Fruit fly (Drosophila melanogaster) whole organism, embryonic: Measurements from ENCODE around the gene CG31886.

Source experiments
- ATbp ChIP-seq: fragments of 200-800 bp; sonication (Bioruptor generic); optimal IDR thresholded peaks from 2 replicates; lab custom pipeline; 2017; ENCODE audit warnings: missing biosample characterization, mild to moderate bottlenecking, missing genetic modification characterization, missing genetic modification reagents
- Asciz ChIP-seq: fragments of 200-800 bp; sonication (Bioruptor generic); optimal IDR thresholded peaks from 2 replicates; lab custom pipeline; 2017; ENCODE audit warnings: missing biosample characterization, mild to moderate bottlenecking, missing genetic modification characterization, missing genetic modification reagents
- CG10565 ChIP-seq: fragments of 200-800 bp; sonication (Bioruptor generic); optimal IDR thresholded peaks from 3 replicates; lab custom pipeline; 2016; ENCODE audit warnings: missing biosample characterization, mild to moderate bottlenecking, missing genetic modification characterization
- CG10654 ChIP-seq: fragments of 200-800 bp; sonication (Bioruptor generic); optimal IDR thresholded peaks from 2 replicates; lab custom pipeline; 2016; ENCODE audit warnings: missing biosample characterization, missing genetic modification characterization
- CG13775 ChIP-seq: fragments of 200-800 bp; sonication (Bioruptor generic); optimal IDR thresholded peaks from 3 replicates; lab custom pipeline; 2017; ENCODE audit warnings: missing biosample characterization, mild to moderate bottlenecking, missing genetic modification characterization
- CG14014 ChIP-seq: fragments of 200-800 bp; sonication (Bioruptor generic); IDR thresholded peaks from 2 replicates; pipeline ENCODE4 v1.3.6; 2022; ENCODE audit warnings: missing biosample characterization, missing genetic modification characterization
- CG14965 ChIP-seq: fragments of 200-800 bp; sonication (Bioruptor generic); optimal IDR thresholded peaks from 2 replicates; lab custom pipeline; 2016; ENCODE audit warnings: missing biosample characterization, missing genetic modification characterization, borderline replicate concordance
- CG1529 ChIP-seq: fragments of 200-800 bp; sonication (Bioruptor generic); optimal IDR thresholded peaks from 3 replicates; lab custom pipeline; 2018; ENCODE audit warnings: missing biosample characterization, missing genetic modification characterization
- CG15514 ChIP-seq: fragments of 200-800 bp; sonication (Bioruptor generic); optimal IDR thresholded peaks from 3 replicates; lab custom pipeline; 2017; ENCODE audit warnings: missing biosample characterization, missing genetic modification characterization, mild to moderate bottlenecking, moderate library complexity, missing genetic modification reagents
- CG17612 ChIP-seq: fragments of 200-800 bp; sonication (Bioruptor generic); IDR thresholded peaks from 2 replicates; pipeline ENCODE4 v1.3.6; 2022; ENCODE audit warnings: missing biosample characterization, missing genetic modification characterization
- CG17912 ChIP-seq: fragments of 200-800 bp; sonication (Bioruptor generic); optimal IDR thresholded peaks from 2 replicates; lab custom pipeline; 2018; ENCODE audit warnings: missing biosample characterization, mild to moderate bottlenecking, missing genetic modification characterization
- CG3163 ChIP-seq: fragments of 200-800 bp; sonication (Bioruptor generic); optimal IDR thresholded peaks from 3 replicates; lab custom pipeline; 2016; ENCODE audit warnings: missing biosample characterization, missing genetic modification characterization
- CG34224 ChIP-seq: fragments of 200-800 bp; sonication (Bioruptor generic); IDR thresholded peaks from 3 replicates; pipeline ENCODE4 v1.3.6; 2022; ENCODE audit warnings: missing biosample characterization, missing genetic modification characterization; ENCODE audit not compliant: partially characterized antibody
- CG3838 ChIP-seq: fragments of 200-800 bp; sonication (Bioruptor generic); optimal IDR thresholded peaks from 3 replicates; lab custom pipeline; 2016; ENCODE audit warnings: missing biosample characterization, missing genetic modification characterization
- CG43689 ChIP-seq: fragments of 200-800 bp; sonication (Bioruptor generic); IDR thresholded peaks from 2 replicates; pipeline ENCODE4 v1.3.6; 2022; ENCODE audit warnings: missing biosample characterization, missing genetic modification characterization
- CG4404 ChIP-seq: fragments of 200-800 bp; sonication (Bioruptor generic); IDR thresholded peaks from 2 replicates; pipeline ENCODE4 v1.3.6; 2022; ENCODE audit warnings: missing biosample characterization, missing genetic modification characterization
- CG4617 ChIP-seq: fragments of 200-800 bp; sonication (Bioruptor generic); optimal IDR thresholded peaks from 3 replicates; lab custom pipeline; 2016; ENCODE audit warnings: missing biosample characterization, missing genetic modification characterization, borderline replicate concordance
- CG4707 ChIP-seq: fragments of 200-800 bp; sonication (Bioruptor generic); optimal IDR thresholded peaks from 2 replicates; lab custom pipeline; 2018; ENCODE audit warnings: missing biosample characterization, mild to moderate bottlenecking, missing genetic modification characterization, moderate library complexity
- CG5245 ChIP-seq: fragments of 200-800 bp; sonication (Bioruptor generic); optimal IDR thresholded peaks from 3 replicates; lab custom pipeline; 2016; ENCODE audit warnings: missing biosample characterization, missing genetic modification characterization
- CG6813 ChIP-seq: fragments of 200-800 bp; sonication (Bioruptor generic); optimal IDR thresholded peaks from 2 replicates; lab custom pipeline; 2017; ENCODE audit warnings: missing biosample characterization, missing genetic modification characterization, mild to moderate bottlenecking, moderate library complexity, missing genetic modification reagents
- CG9876 ChIP-seq: fragments of 200-800 bp; sonication (Bioruptor generic); optimal IDR thresholded peaks from 2 replicates; lab custom pipeline; 2016; ENCODE audit warnings: missing biosample characterization, missing genetic modification characterization
- Dfd ChIP-seq, 2 experiments: fragments of >200 bp; optimal IDR thresholded peaks; 2 replicates each; lab custom pipeline; 2017; ENCODE audit warnings: missing biosample characterization in 2 of 2, missing genetic modification characterization in 2 of 2
- Doc2 ChIP-seq: fragments of 200-800 bp; sonication (Bioruptor generic); IDR thresholded peaks from 2 replicates; pipeline ENCODE4 v1.3.6; 2022; ENCODE audit warnings: missing biosample characterization, missing genetic modification characterization
- E2f2 ChIP-seq: fragments of 200-800 bp; sonication (Bioruptor generic); IDR thresholded peaks from 2 replicates; pipeline ENCODE4 v1.3.6; 2022; ENCODE audit warnings: missing biosample characterization, missing genetic modification characterization
- Eip74EF ChIP-seq, 2 experiments: fragments of 200-800 bp in 1 of 2; fragments of >200 bp in 1 of 2; sonication (Bioruptor generic) in 1 of 2; optimal IDR thresholded peaks; 2 replicates each; lab custom pipeline; 2017 to 2019; ENCODE audit warnings: missing biosample characterization in 2 of 2, missing genetic modification characterization in 2 of 2, mild to moderate bottlenecking in 1 of 2, moderate library complexity in 1 of 2
- HLHmδ ChIP-seq: fragments of 200-800 bp; sonication (Bioruptor generic); optimal IDR thresholded peaks from 2 replicates; lab custom pipeline; 2018; ENCODE audit warnings: missing biosample characterization, mild to moderate bottlenecking, missing genetic modification characterization, moderate library complexity
- Hr3 ChIP-seq: fragments of 200-800 bp; sonication (Bioruptor generic); optimal IDR thresholded peaks from 3 replicates; lab custom pipeline; 2016; ENCODE audit warnings: missing biosample characterization, missing genetic modification characterization
- Lim3 ChIP-seq: fragments of 200-800 bp; sonication (Bioruptor generic); IDR thresholded peaks from 2 replicates; pipeline ENCODE4 v1.3.6; 2022; ENCODE audit warnings: missing biosample characterization, missing genetic modification characterization
- Opbp ChIP-seq: fragments of 200-800 bp; sonication (Bioruptor generic); IDR thresholded peaks from 3 replicates; pipeline ENCODE4 v1.3.6; 2022; ENCODE audit warnings: missing biosample characterization, missing genetic modification characterization; ENCODE audit not compliant: partially characterized antibody
- abd-A ChIP-seq: fragments of 200-800 bp; sonication (Bioruptor generic); optimal IDR thresholded peaks from 3 replicates; lab custom pipeline; 2019; ENCODE audit warnings: missing biosample characterization, mild to moderate bottlenecking, missing genetic modification characterization, moderate library complexity
- ap ChIP-seq: fragments of 200-800 bp; sonication (Bioruptor generic); IDR thresholded peaks from 2 replicates; pipeline ENCODE4 v1.3.6; 2022; ENCODE audit warnings: missing biosample characterization, missing genetic modification characterization
- ase ChIP-seq: fragments of 200-800 bp; sonication (Bioruptor generic); IDR thresholded peaks from 3 replicates; pipeline ENCODE4 v1.3.6; 2022; ENCODE audit warnings: missing biosample characterization, missing genetic modification characterization
- chn ChIP-seq: fragments of 200-800 bp; sonication (Bioruptor generic); optimal IDR thresholded peaks from 2 replicates; lab custom pipeline; 2016; ENCODE audit warnings: missing biosample characterization, missing genetic modification characterization
- dimm ChIP-seq: fragments of 200-800 bp; sonication (Bioruptor generic); IDR thresholded peaks from 2 replicates; pipeline ENCODE4 v1.3.6; 2022; ENCODE audit warnings: missing biosample characterization, missing genetic modification characterization
- dysf ChIP-seq: fragments of 200-800 bp; sonication (Bioruptor generic); IDR thresholded peaks from 3 replicates; pipeline ENCODE4 v1.3.6; 2022; ENCODE audit warnings: missing biosample characterization, missing genetic modification characterization
- ems ChIP-seq: fragments of 200-800 bp; sonication (Bioruptor generic); optimal IDR thresholded peaks from 3 replicates; lab custom pipeline; 2016; ENCODE audit warnings: missing biosample characterization, missing genetic modification characterization
- hb ChIP-seq: fragments of 200-800 bp; sonication (Bioruptor generic); IDR thresholded peaks from 3 replicates; pipeline ENCODE4 v1.3.6; 2022; ENCODE audit warnings: missing biosample characterization, missing genetic modification characterization; ENCODE audit not compliant: partially characterized antibody
- hth ChIP-seq: fragments of >200 bp; optimal IDR thresholded peaks from 2 replicates; lab custom pipeline; 2017; ENCODE audit warnings: inconsistent platforms
- jing ChIP-seq: fragments of 200-800 bp; sonication (Bioruptor generic); optimal IDR thresholded peaks from 2 replicates; lab custom pipeline; 2018; ENCODE audit warnings: missing biosample characterization, mild to moderate bottlenecking, missing genetic modification characterization
- odd ChIP-seq: fragments of 200-800 bp; sonication (Bioruptor generic); optimal IDR thresholded peaks from 2 replicates; lab custom pipeline; 2017; ENCODE audit warnings: missing biosample characterization, mild to moderate bottlenecking, missing genetic modification characterization
- onecut ChIP-seq: fragments of 200-800 bp; sonication (Bioruptor generic); IDR thresholded peaks from 2 replicates; pipeline ENCODE4 v1.3.6; 2022; ENCODE audit warnings: missing biosample characterization, missing genetic modification characterization
- pum ChIP-seq: fragments of 200-800 bp; sonication (Bioruptor generic); optimal IDR thresholded peaks from 2 replicates; lab custom pipeline; 2016; ENCODE audit warnings: missing biosample characterization, missing genetic modification characterization
- run ChIP-seq: fragments of 200-800 bp; sonication (Bioruptor generic); optimal IDR thresholded peaks from 3 replicates; lab custom pipeline; 2018; ENCODE audit warnings: missing biosample characterization, mild to moderate bottlenecking, missing genetic modification characterization
- sd ChIP-seq: fragments of 200-800 bp; sonication (Bioruptor generic); optimal IDR thresholded peaks from 3 replicates; lab custom pipeline; 2018; ENCODE audit warnings: missing biosample characterization, mild to moderate bottlenecking, missing genetic modification characterization, moderate library complexity
- seq ChIP-seq: fragments of 200-800 bp; sonication (Bioruptor generic); IDR thresholded peaks from 2 replicates; pipeline ENCODE4 v1.3.6; 2022; ENCODE audit warnings: missing biosample characterization, missing genetic modification characterization
- slbo ChIP-seq: fragments of 200-800 bp; sonication (Bioruptor generic); IDR thresholded peaks from 2 replicates; pipeline ENCODE4 v1.3.6; 2022; ENCODE audit warnings: missing biosample characterization, missing genetic modification characterization
- tll ChIP-seq, 2 experiments: fragments of 200-800 bp in 1 of 2; fragments of >200 bp in 1 of 2; sonication (Bioruptor generic) in 1 of 2; optimal IDR thresholded peaks; 2 replicates each; lab custom pipeline; 2017 to 2019; ENCODE audit warnings: missing biosample characterization in 2 of 2, missing genetic modification characterization in 2 of 2, mild to moderate bottlenecking in 1 of 2, moderate library complexity in 1 of 2
- trem ChIP-seq: fragments of 200-800 bp; optimal IDR thresholded peaks from 3 replicates; lab custom pipeline; 2019; ENCODE audit warnings: missing biosample characterization, mild to moderate bottlenecking, missing genetic modification characterization, moderate library complexity
- zen2 ChIP-seq: fragments of 200-800 bp; sonication (Bioruptor generic); IDR thresholded peaks from 3 replicates; pipeline ENCODE4 v1.3.6; 2022; ENCODE audit warnings: missing biosample characterization, missing genetic modification characterization; ENCODE audit not compliant: partially characterized antibody

CG31886 gene

dm6 chr2L:8951184-8951934 is 7.5 kb downstream of the CG31886 start, which contains the start of gene C1GalTA (continued):
- no peak; the same call in 1 of the 2 replicates for TF ChIP-seq CG43689 (GFP tag; lab: Robert Waterston, UW)
- peak; percentile 77 for TF ChIP-seq dimm (GFP tag; lab: Robert Waterston, UW)
- TF ChIP-seq hth: no peak
- TF ChIP-seq E2f2: peak; percentile 83
- no peak for TF ChIP-seq hb (GFP tag; lab: Robert Waterston, UW)
- peak; percentile 64 for TF ChIP-seq ems (GFP tag; lab: Kevin White, UChicago)
- peak; percentile 94 for TF ChIP-seq CG10654
- peak; percentile 95 for TF ChIP-seq CG1529 (GFP tag; lab: Kevin White, UChicago)
- TF ChIP-seq zen2 (GFP tag; lab: Robert Waterston, UW): no peak
- peak; percentile 81 for TF ChIP-seq CG4617 (GFP tag; lab: Kevin White, UChicago)
- TF ChIP-seq dysf: peak; percentile 98
- peak in 1 of 2 experiments; percentile 51 for TF ChIP-seq tll (GFP tag; optimal IDR thresholded peaks at IDR 0.05; lab: Kevin White, UChicago)
- peak; percentile 89 for TF ChIP-seq onecut (GFP tag; lab: Robert Waterston, UW)
- no peak for TF ChIP-seq CG14965 (GFP tag; lab: Kevin White, UChicago)
- peak; percentile 91 for TF ChIP-seq CG15514
- TF ChIP-seq CG14014 (GFP tag; lab: Robert Waterston, UW): peak; percentile 95
- peak; percentile 96 for TF ChIP-seq ATbp (GFP tag; lab: Kevin White, UChicago)
- peak; percentile 49 for TF ChIP-seq chn
- TF ChIP-seq CG3163 (GFP tag; lab: Kevin White, UChicago): peak; percentile 23
- TF ChIP-seq seq: peak; percentile 91
- peak; percentile 97 for TF ChIP-seq odd
- TF ChIP-seq Lim3 (GFP tag; lab: Robert Waterston, UW): no peak
- TF ChIP-seq Dfd (GFP tag; optimal IDR thresholded peaks at IDR 0.05; lab: Kevin White, UChicago): no peak
- peak; percentile 96 for TF ChIP-seq CG6813 (GFP tag; lab: Kevin White, UChicago)
- no peak for TF ChIP-seq HLHmδ (GFP tag; lab: Kevin White, UChicago)
- TF ChIP-seq Hr3: peak; percentile 97
- TF ChIP-seq CG34224 (GFP tag; lab: Robert Waterston, UW): no peak
- peak; percentile 97 for TF ChIP-seq trem (tag; lab: Kevin White, UChicago)
- TF ChIP-seq CG17912 (GFP tag; lab: Kevin White, UChicago): peak; percentile 61
- peak; percentile 67 for TF ChIP-seq jing (GFP tag; lab: Kevin White, UChicago)
- TF ChIP-seq CG10565 (GFP tag; lab: Kevin White, UChicago): peak; percentile 26
- TF ChIP-seq CG9876 (GFP tag; lab: Kevin White, UChicago): no peak
- peak in 1 of 2 experiments; percentile 99 for TF ChIP-seq Eip74EF (GFP tag; optimal IDR thresholded peaks at IDR 0.05; lab: Kevin White, UChicago)
- peak; percentile 92 for TF ChIP-seq CG4404 (GFP tag; lab: Robert Waterston, UW)
- TF ChIP-seq Opbp: no peak
- peak; percentile 97 for TF ChIP-seq Asciz (GFP tag; lab: Kevin White, UChicago)
- TF ChIP-seq CG4707 (GFP tag; lab: Kevin White, UChicago): peak; percentile 75
- TF ChIP-seq pum: peak; percentile 72
- peak; percentile 91 for TF ChIP-seq ase (GFP tag; lab: Robert Waterston, UW)
- peak; percentile 97 for TF ChIP-seq run (tag; lab: Kevin White, UChicago)
- TF ChIP-seq ap: peak; percentile 90
- peak; percentile 84 for TF ChIP-seq CG5245 (GFP tag; lab: Kevin White, UChicago)
- TF ChIP-seq Doc2: no peak
- no peak for TF ChIP-seq CG3838 (GFP tag; lab: Kevin White, UChicago)
- TF ChIP-seq sd (tag; lab: Kevin White, UChicago): peak; percentile 95
- peak; percentile 92 for TF ChIP-seq abd-A (tag; lab: Kevin White, UChicago)
- TF ChIP-seq slbo: peak; percentile 95
- peak; percentile 87 for TF ChIP-seq CG17612 (GFP tag; lab: Robert Waterston, UW)
- peak; percentile 97 for TF ChIP-seq CG13775 (GFP tag; lab: Kevin White, UChicago)
